Worm (Caenorhabditis elegans): Measurements from ENCODE around the gene F41G3.21.

DNA sequence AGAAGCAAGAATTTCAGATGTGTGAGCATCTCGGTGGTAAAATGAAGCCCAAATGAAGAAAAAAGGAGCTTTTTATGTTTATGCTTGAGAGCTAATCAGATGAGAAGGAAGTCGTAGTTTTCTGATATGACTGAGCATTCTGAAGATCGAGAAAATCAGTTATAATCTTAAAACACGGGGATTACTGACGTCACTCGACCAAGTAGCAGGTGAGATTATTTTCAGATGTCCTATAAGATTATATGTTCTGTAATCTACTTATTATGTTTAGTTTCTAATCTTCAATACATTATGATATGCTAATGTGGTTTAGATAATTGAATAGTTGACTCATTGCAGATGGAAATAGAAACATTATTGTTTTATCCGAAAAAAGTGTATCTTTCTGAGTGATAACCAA is 7.0 kb downstream of the F41G3.21 start, which contains the start of gene ins-14:
- peak; percentile 80 for TF ChIP-seq fkh-8 (tag; optimal IDR thresholded peaks at IDR 0.05)
- TF ChIP-seq dpl-1 (GFP tag; optimal IDR thresholded peaks at IDR 0.05) = no peak
- TF ChIP-seq mdl-1 (tag; optimal IDR thresholded peaks at IDR 0.05) = no peak
- no peak for TF ChIP-seq nhr-11 (tag; optimal IDR thresholded peaks at IDR 0.05)
- no peak for TF ChIP-seq ets-5 (GFP tag; IDR thresholded peaks at IDR 0.05)
- TF ChIP-seq sox-4 (tag; optimal IDR thresholded peaks at IDR 0.05) = peak; percentile 28
- TF ChIP-seq nhr-76 (tag; optimal IDR thresholded peaks at IDR 0.05) = no peak
- no peak for TF ChIP-seq lir-3 (tag; optimal IDR thresholded peaks at IDR 0.05; ENCODE audit: poor library complexity)
- TF ChIP-seq aha-1 (tag; optimal IDR thresholded peaks at IDR 0.05) = no peak
- no peak for TF ChIP-seq pqm-1 (tag; optimal IDR thresholded peaks at IDR 0.05)
- no peak for TF ChIP-seq ceh-8 (GFP tag; optimal IDR thresholded peaks at IDR 0.05)
- peak; percentile 50 for TF ChIP-seq pax-3 (tag; optimal IDR thresholded peaks at IDR 0.05)

Measured in whole organism, L1 larva.